Worm (Caenorhabditis elegans): ENCODE measurements around the gene meg-2.

Gene meg-2

DNA sequence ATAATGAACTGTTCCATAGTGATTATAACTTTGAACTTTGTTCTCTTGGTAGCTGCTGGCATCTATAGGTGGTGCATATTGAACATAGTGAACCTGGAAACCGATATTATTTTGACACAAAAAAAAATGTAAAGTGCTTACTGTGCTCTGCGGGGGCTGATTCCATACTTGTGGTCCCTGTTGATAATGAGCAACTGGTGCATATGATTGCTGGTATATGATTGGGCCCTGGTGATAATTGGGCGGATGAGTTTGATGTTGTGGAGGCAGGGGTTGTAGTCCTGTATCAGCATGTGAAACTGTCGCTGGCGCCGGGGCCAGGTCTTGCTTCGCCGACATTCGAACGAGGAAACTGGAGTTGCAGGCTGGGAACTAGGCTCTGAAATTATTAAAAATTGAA lies 42.4 kb upstream of the meg-2 start, which contains the start of gene pqn-39:
Gene pqn-39 (minus strand): TSS at position 385 of the 400 bp plus-strand sequence.
- no peak for TF ChIP-seq rnt-1 (tag; optimal IDR thresholded peaks at IDR 0.05)
- no peak for TF ChIP-seq che-1 (tag; optimal IDR thresholded peaks at IDR 0.05)
- TF ChIP-seq tbx-2 (tag; optimal IDR thresholded peaks at IDR 0.05), result no peak

- no peak for TF ChIP-seq unc-55 (GFP tag; optimal IDR thresholded peaks at IDR 0.05)
- TF ChIP-seq unc-42 (tag; optimal IDR thresholded peaks at IDR 0.05), result no peak
- no peak for TF ChIP-seq ceh-22 (tag; optimal IDR thresholded peaks at IDR 0.05)
- TF ChIP-seq pha-4 (tag; optimal IDR thresholded peaks at IDR 0.05), result no peak
- no peak for TF ChIP-seq K02D7.2 (tag; optimal IDR thresholded peaks at IDR 0.05)
- TF ChIP-seq ttx-3 (tag; optimal IDR thresholded peaks at IDR 0.05), result no peak
- TF ChIP-seq syd-9 (tag; optimal IDR thresholded peaks at IDR 0.05), result no peak
Measured at ce11 chrX:13963203-13963602, 37.3 kb upstream of the meg-2 start, which contains the start of gene F48F7.3. TSS of gene F48F7.3 (plus strand) at chrX:13963503.

- TF ChIP-seq dve-1 (tag; optimal IDR thresholded peaks at IDR 0.05) (no peak), ceh-6 (GFP tag; optimal IDR thresholded peaks at IDR 0.05) (no peak), pha-4 (tag; optimal IDR thresholded peaks at IDR 0.05) (no peak), nfya-1 (tag; optimal IDR thresholded peaks at IDR 0.05) (no peak), ceh-24 (tag; optimal IDR thresholded peaks at IDR 0.05) (no peak), ceh-31 (tag; optimal IDR thresholded peaks at IDR 0.05) (no peak), ceh-18 (tag; optimal IDR thresholded peaks at IDR 0.05) (no peak), nhr-232 (tag; optimal IDR thresholded peaks at IDR 0.05) (no peak), ref-2 (tag; optimal IDR thresholded peaks at IDR 0.05) (no peak), ceh-19 (GFP tag; optimal IDR thresholded peaks at IDR 0.05) (no peak), zip-5 (tag; optimal IDR thresholded peaks at IDR 0.05) (no peak), ttx-3 (tag; optimal IDR thresholded peaks at IDR 0.05) (no peak), pha-2 (tag; optimal IDR thresholded peaks at IDR 0.05) (no peak), fkh-10 (GFP tag; optimal IDR thresholded peaks at IDR 0.05) (no peak), hlh-8 (tag; optimal IDR thresholded peaks at IDR 0.05) (no peak), sox-4 (tag; optimal IDR thresholded peaks at IDR 0.05) (no peak)
Measured at ce11 chrX:13959849-13960248, 33.9 kb upstream of the meg-2 start, which contains the start of gene syx-2. TSS of gene syx-2 (plus strand) at chrX:13960149.

- TF ChIP-seq C08G9.2 (tag; optimal IDR thresholded peaks at IDR 0.05) (no peak), ceh-34 (tag; optimal IDR thresholded peaks at IDR 0.05) (no peak), madf-2 (tag; optimal IDR thresholded peaks at IDR 0.05) (no peak), ceh-18 (tag; optimal IDR thresholded peaks at IDR 0.05) (no peak), ceh-24 (tag; optimal IDR thresholded peaks at IDR 0.05) (no peak), syd-9 (tag; optimal IDR thresholded peaks at IDR 0.05) (no peak), ceh-45 (GFP tag; IDR thresholded peaks at IDR 0.05) (no peak)
Measured at ce11 chrX:13959383-13959782, 33.5 kb upstream of the meg-2 start.

DNA sequence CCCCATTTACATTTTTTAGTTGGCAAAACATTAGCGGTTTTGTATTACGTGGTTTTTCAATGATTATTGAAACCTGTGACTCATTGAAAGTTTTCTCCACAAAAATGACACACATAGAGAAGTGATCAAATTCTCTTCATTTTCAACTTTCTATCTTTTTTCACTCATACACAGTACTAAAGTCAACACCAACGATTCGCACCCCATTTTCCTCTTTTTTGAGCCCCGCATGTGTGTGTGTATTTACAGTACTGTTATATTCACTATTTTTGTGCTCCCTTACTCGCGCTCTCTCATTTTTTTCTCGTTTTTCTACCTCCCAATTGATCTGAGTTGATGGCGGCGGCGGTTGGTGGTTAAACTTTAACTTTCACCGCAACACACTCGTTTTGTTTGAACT lies 32.5 kb upstream of the meg-2 start:
- TF ChIP-seq dmd-4 (tag; optimal IDR thresholded peaks at IDR 0.05; ENCODE audit: borderline replicate concordance), result no peak
- TF ChIP-seq elt-2 (tag; optimal IDR thresholded peaks at IDR 0.05), result no peak
- TF ChIP-seq lin-11 (tag; optimal IDR thresholded peaks at IDR 0.05), result no peak
- TF ChIP-seq sox-2 (GFP tag; IDR thresholded peaks at IDR 0.05), result no peak
- no peak for TF ChIP-seq ceh-31 (tag; optimal IDR thresholded peaks at IDR 0.05)
- TF ChIP-seq rnt-1 (tag; optimal IDR thresholded peaks at IDR 0.05), result no peak
- no peak for TF ChIP-seq unc-55 (GFP tag; optimal IDR thresholded peaks at IDR 0.05)
- TF ChIP-seq pax-1 (tag; optimal IDR thresholded peaks at IDR 0.05), result no peak
- no peak for TF ChIP-seq K02D7.2 (tag; optimal IDR thresholded peaks at IDR 0.05)
- no peak for TF ChIP-seq ceh-34 (tag; optimal IDR thresholded peaks at IDR 0.05)
- no peak for TF ChIP-seq ceh-19 (GFP tag; optimal IDR thresholded peaks at IDR 0.05)
- no peak for TF ChIP-seq mec-3 (tag; optimal IDR thresholded peaks at IDR 0.05; ENCODE audit: borderline replicate concordance)
- TF ChIP-seq elt-4 (tag; optimal IDR thresholded peaks at IDR 0.05), result no peak
- TF ChIP-seq ceh-6 (GFP tag; optimal IDR thresholded peaks at IDR 0.05), result no peak
- no peak for TF ChIP-seq K09A11.1 (tag; optimal IDR thresholded peaks at IDR 0.05; ENCODE audit: insufficient read depth)
- TF ChIP-seq pha-4 (tag; optimal IDR thresholded peaks at IDR 0.05), result no peak

All from whole organism, late embryonic.